Worm (Caenorhabditis elegans): ENCODE results near the gene F58H7.5.
A peak's percentile ranks its signal among the peaks of the same experiment; 100 is the strongest.

Gene F58H7.5

DNA sequence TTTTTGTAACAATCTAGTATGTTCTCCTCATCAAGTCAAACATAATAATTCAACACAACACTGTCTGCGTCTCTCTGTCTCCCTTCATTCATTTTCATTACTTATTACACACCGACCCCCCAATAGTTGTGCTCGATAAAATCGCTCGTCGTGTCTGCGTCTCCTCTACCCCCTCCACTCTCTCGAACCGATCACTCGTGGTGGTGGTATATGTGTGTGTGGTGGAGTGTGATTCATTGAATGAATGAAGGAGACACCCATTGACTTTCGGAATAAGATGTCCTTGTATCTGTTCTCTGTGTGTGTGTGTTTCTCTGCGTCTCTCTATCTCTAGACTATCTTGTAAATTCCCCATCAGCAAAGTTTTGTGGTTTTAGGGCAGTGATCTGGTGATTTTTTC, 38.0 kb downstream of the F58H7.5 start:
- TF ChIP-seq mdl-1 (tag; optimal IDR thresholded peaks at IDR 0.05) (peak; percentile 19), R02D3.7 (tag; optimal IDR thresholded peaks at IDR 0.05) (peak; percentile 29), hmg-11 (tag; optimal IDR thresholded peaks at IDR 0.05) (peak; percentile 54), nhr-28 (tag; optimal IDR thresholded peaks at IDR 0.05) (no peak), ama-1 (optimal IDR thresholded peaks at IDR 0.05) (no peak), fos-1 (tag; optimal IDR thresholded peaks at IDR 0.05) (no peak), nfya-1 (tag; optimal IDR thresholded peaks at IDR 0.05; ENCODE audit: insufficient read depth) (peak; percentile 83), jun-1 (tag; optimal IDR thresholded peaks at IDR 0.05) (peak; percentile 59), nhr-23 (tag; optimal IDR thresholded peaks at IDR 0.05) (peak; percentile 68), pqm-1 (tag; optimal IDR thresholded peaks at IDR 0.05) (peak; percentile 60), unc-62 (GFP tag; optimal IDR thresholded peaks at IDR 0.05) (no peak), pha-4 (tag; optimal IDR thresholded peaks at IDR 0.05) (peak; percentile 70), nhr-43 (tag; optimal IDR thresholded peaks at IDR 0.05; ENCODE audit: poor library complexity, severe bottlenecking) (no peak), ceh-28 (tag; optimal IDR thresholded peaks at IDR 0.05) (peak; percentile 58), skn-1 (tag; optimal IDR thresholded peaks at IDR 0.05) (no peak), nhr-25 (tag; optimal IDR thresholded peaks at IDR 0.05) (peak; percentile 95), lsy-12 (tag; optimal IDR thresholded peaks at IDR 0.05) (no peak), lin-15B (tag; optimal IDR thresholded peaks at IDR 0.05) (peak; percentile 44), ztf-11 (tag; optimal IDR thresholded peaks at IDR 0.05) (no peak), nhr-12 (tag; optimal IDR thresholded peaks at IDR 0.05) (no peak), elt-2 (tag; optimal IDR thresholded peaks at IDR 0.05) (peak; percentile 63), snpc-4 (tag; optimal IDR thresholded peaks at IDR 0.05) (peak; percentile 7)

DNA sequence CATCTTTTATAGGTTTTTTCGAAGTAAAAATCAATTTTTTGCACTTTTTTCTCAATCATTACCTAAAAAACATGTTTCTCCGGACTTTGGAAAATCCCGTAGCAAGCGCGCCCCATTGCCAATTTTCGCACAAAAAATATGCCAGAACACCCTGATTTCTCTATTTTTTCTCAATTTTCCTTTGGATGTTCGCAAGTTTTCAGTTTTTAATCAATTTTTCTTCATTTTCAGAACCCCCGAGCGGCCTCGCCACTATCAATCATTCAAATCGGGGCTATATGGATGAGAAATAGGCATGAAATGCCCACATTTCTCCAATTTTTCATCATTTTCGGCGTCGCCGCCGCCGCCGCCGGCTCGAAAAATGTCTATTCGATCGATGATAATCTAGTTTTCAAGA, 39.4 kb downstream of the F58H7.5 start, which contains the start of gene plx-1:
plx-1 (plus strand) TSS at position 301 of the 400 bp plus-strand sequence.
- TF ChIP-seq sea-2 (GFP tag; optimal IDR thresholded peaks at IDR 0.05) = no peak
- TF ChIP-seq mdl-1 (tag; optimal IDR thresholded peaks at IDR 0.05) = no peak
- TF ChIP-seq nhr-237 (tag; optimal IDR thresholded peaks at IDR 0.05) = no peak
- TF ChIP-seq ceh-28 (tag; optimal IDR thresholded peaks at IDR 0.05) = no peak

- TF ChIP-seq nhr-67 (tag; optimal IDR thresholded peaks at IDR 0.05) (no peak), ceh-9 (tag; optimal IDR thresholded peaks at IDR 0.05) (no peak), daf-12 (tag; optimal IDR thresholded peaks at IDR 0.05) (no peak), nhr-28 (tag; optimal IDR thresholded peaks at IDR 0.05) (no peak), nhr-12 (tag; optimal IDR thresholded peaks at IDR 0.05) (no peak), nhr-237 (tag; optimal IDR thresholded peaks at IDR 0.05) (no peak), egl-5 (tag; optimal IDR thresholded peaks at IDR 0.05) (no peak), ztf-4 (tag; optimal IDR thresholded peaks at IDR 0.05) (no peak), skn-1 (tag; optimal IDR thresholded peaks at IDR 0.05) (no peak), ZK546.5 (tag; optimal IDR thresholded peaks at IDR 0.05) (no peak), lin-39 (tag; optimal IDR thresholded peaks at IDR 0.05) (no peak), pqm-1 (tag; optimal IDR thresholded peaks at IDR 0.05) (no peak), pha-4 (tag; optimal IDR thresholded peaks at IDR 0.05) (no peak), elt-1 (tag; optimal IDR thresholded peaks at IDR 0.05) (no peak), fos-1 (tag; optimal IDR thresholded peaks at IDR 0.05) (no peak), elt-2 (tag; optimal IDR thresholded peaks at IDR 0.05) (no peak), aly-2 (tag; optimal IDR thresholded peaks at IDR 0.05) (no peak), unc-39 (tag; optimal IDR thresholded peaks at IDR 0.05) (no peak), jun-1 (tag; optimal IDR thresholded peaks at IDR 0.05) (no peak), hmg-11 (tag; optimal IDR thresholded peaks at IDR 0.05) (no peak)
Observed at ce11 chrIV:960177-960576, 40.4 kb downstream of the F58H7.5 start.

DNA sequence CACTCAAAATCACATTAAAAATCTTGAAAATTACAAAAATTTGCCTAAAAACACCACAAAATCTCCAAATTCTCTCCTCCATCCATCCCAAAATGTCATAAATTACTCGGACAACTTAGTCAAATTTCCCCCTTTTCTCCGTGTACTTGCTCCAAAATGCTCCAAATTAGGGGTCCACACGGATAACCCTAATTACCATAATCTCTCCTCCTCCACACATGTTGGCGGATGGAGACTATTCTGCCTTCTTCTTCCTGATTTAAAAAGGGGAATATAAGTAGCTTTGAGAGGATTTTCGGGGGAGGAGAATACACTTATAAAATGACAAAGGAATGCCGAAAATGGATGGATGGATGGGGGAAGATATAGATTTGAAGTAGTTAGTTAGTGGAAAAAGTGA, 42.1 kb downstream of the F58H7.5 start:
- TF ChIP-seq nhr-43 (tag; optimal IDR thresholded peaks at IDR 0.05; ENCODE audit: poor library complexity, severe bottlenecking) (no peak), fkh-10 (GFP tag; optimal IDR thresholded peaks at IDR 0.05) (peak; percentile 14)

Data from whole organism, L3 larva.